Worm (Caenorhabditis elegans): ENCODE data around the gene mdt-27.
A peak's percentile ranks its signal among the peaks of the same experiment; 100 is the strongest.

DNA sequence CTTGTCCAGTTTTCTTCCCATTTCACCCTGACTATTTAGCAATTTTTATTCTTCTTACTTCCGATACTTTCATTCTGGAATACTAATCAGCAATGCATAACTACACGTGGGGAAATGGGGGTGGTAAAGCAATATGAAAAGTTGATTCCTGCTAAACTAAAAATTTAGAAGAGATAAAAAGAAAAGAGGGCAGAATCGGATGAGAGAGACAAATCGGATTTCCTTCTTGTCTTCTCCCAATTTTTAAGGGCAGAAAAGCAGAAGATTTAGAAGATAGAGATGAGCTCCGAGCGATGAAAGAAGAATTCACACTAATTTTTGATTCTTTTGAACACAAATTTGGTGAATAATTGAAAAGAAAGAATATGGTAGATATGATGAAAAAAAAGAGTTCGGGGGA lies 19.4 kb downstream of the mdt-27 start:
- TF ChIP-seq nhr-11 (tag; optimal IDR thresholded peaks at IDR 0.05) = no peak
- TF ChIP-seq ztf-4 (tag; optimal IDR thresholded peaks at IDR 0.05) = no peak
- TF ChIP-seq nhr-76 (tag; optimal IDR thresholded peaks at IDR 0.05) = no peak
- no peak for TF ChIP-seq egl-27 (tag; optimal IDR thresholded peaks at IDR 0.05)
- no peak for TF ChIP-seq efl-1 (optimal IDR thresholded peaks at IDR 0.05)
- peak in 1 of 2 experiments; percentile 17 for TF ChIP-seq efl-1 (GFP tag; optimal IDR thresholded peaks at IDR 0.05 in 1 of 2)
- TF ChIP-seq ets-5 (GFP tag; IDR thresholded peaks at IDR 0.05) = no peak
- no peak for TF ChIP-seq sox-4 (tag; optimal IDR thresholded peaks at IDR 0.05)
- no peak for TF ChIP-seq elt-2 (tag; optimal IDR thresholded peaks at IDR 0.05)
